Worm (Caenorhabditis elegans) whole organism, midembryonic: ENCODE measurements around the gene mcat-1.

Experiments
- T22C8.4 ChIP-seq: fragments of 200-800 bp; sonication (Bioruptor generic); IDR thresholded peaks from 2 replicates; pipeline ENCODE4 v1.3.6; 2022; ENCODE audit warnings: missing genetic modification characterization, missing compliant biosample characterization
- flt-1 ChIP-seq: fragments of 200-800 bp; sonication (Bioruptor generic); IDR thresholded peaks from 2 replicates; pipeline ENCODE4 v1.3.6; 2022; ENCODE audit warnings: missing genetic modification characterization, missing compliant biosample characterization
- tab-1 ChIP-seq: fragments of 200-800 bp; sonication (Bioruptor generic); IDR thresholded peaks from 2 replicates; pipeline ENCODE4 v1.3.6; 2022; ENCODE audit warnings: missing genetic modification characterization, missing compliant biosample characterization

DNA sequence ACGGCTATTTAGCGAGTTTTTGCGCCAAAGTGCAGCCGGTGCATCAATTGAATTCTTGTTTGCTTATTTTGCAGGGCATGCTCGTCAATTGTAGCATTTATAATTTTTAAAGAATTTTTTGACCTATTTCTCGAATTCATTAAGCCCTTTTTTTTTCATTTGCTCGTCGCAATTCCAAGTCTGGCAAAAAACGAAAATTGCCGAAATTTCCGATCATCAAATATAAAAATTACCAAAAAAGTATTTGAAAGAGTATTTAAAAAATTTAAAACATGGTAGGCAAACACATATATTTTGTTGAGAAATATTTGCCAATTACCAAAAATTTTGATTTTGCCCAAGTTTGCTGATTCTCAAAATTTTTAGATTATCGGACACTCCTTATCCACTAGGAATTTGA, 7.2 kb downstream of the mcat-1 start, which contains the start of gene C50D2.6:
- TF ChIP-seq flt-1 (GFP tag; lab: Robert Waterston, UW), result no peak
- no peak for TF ChIP-seq tab-1 (GFP tag; lab: Robert Waterston, UW)
- TF ChIP-seq T22C8.4 (GFP tag; lab: Robert Waterston, UW), result no peak
